Fruit fly (Drosophila melanogaster) whole organism, adult: ENCODE data around the gene Vps33B.

Source experiments
- CG11617 ChIP-seq: fragments of 200-800 bp; sonication (Bioruptor generic); optimal IDR thresholded peaks from 2 replicates; lab custom pipeline; 2017; ENCODE audit warnings: mild to moderate bottlenecking, missing biosample characterization, missing genetic modification reagents, missing genetic modification characterization
- CG14711 ChIP-seq: fragments of 200-800 bp; sonication (Bioruptor generic); optimal IDR thresholded peaks from 2 replicates; lab custom pipeline; 2018; ENCODE audit warnings: missing biosample characterization, mild to moderate bottlenecking, missing genetic modification characterization, moderate library complexity
- CG1620 ChIP-seq: fragments of 200-800 bp; sonication (Bioruptor generic); optimal IDR thresholded peaks from 2 replicates; lab custom pipeline; 2016; ENCODE audit warnings: missing biosample characterization, missing genetic modification characterization
- CG33017 ChIP-seq: fragments of 200-800 bp; sonication (Bioruptor generic); optimal IDR thresholded peaks from 2 replicates; lab custom pipeline; 2018; ENCODE audit warnings: missing biosample characterization, mild to moderate bottlenecking, missing genetic modification characterization, moderate library complexity
- Clk ChIP-seq: fragments of 200-800 bp; sonication (Bioruptor generic); optimal IDR thresholded peaks from 2 replicates; lab custom pipeline; 2017; ENCODE audit warnings: missing biosample characterization, missing genetic modification characterization
- Crg-1 ChIP-seq: fragments of 200-800 bp; sonication (Bioruptor generic); optimal IDR thresholded peaks from 2 replicates; lab custom pipeline; 2016; ENCODE audit warnings: missing biosample characterization, missing genetic modification characterization
- Hr96 ChIP-seq: fragments of 200-800 bp; sonication (Bioruptor generic); optimal IDR thresholded peaks from 2 replicates; lab custom pipeline; 2016; ENCODE audit warnings: missing biosample characterization, missing genetic modification characterization
- Mnt ChIP-seq: fragments of 200-800 bp; sonication (Bioruptor generic); optimal IDR thresholded peaks from 2 replicates; lab custom pipeline; 2016; ENCODE audit warnings: missing biosample characterization, mild to moderate bottlenecking, missing genetic modification characterization
- bab1 ChIP-seq: fragments of 200-800 bp; sonication (Bioruptor generic); optimal IDR thresholded peaks from 3 replicates; lab custom pipeline; 2019; ENCODE audit warnings: missing biosample characterization, mild to moderate bottlenecking, missing genetic modification characterization, moderate library complexity
- cnc ChIP-seq, 2 experiments: fragments of >200 bp; optimal IDR thresholded peaks; 2 replicates each; lab custom pipeline; 2017
- kay ChIP-seq: fragments of 200-800 bp; sonication (Bioruptor generic); peaks from one replicate; lab custom pipeline; 2016; ENCODE audit warnings: missing biosample characterization, missing genetic modification characterization, borderline replicate concordance
- pad ChIP-seq: fragments of 200-800 bp; sonication (Bioruptor generic); optimal IDR thresholded peaks from 3 replicates; lab custom pipeline; 2017; ENCODE audit warnings: missing biosample characterization, missing genetic modification characterization, mild to moderate bottlenecking, moderate library complexity, missing genetic modification reagents

DNA sequence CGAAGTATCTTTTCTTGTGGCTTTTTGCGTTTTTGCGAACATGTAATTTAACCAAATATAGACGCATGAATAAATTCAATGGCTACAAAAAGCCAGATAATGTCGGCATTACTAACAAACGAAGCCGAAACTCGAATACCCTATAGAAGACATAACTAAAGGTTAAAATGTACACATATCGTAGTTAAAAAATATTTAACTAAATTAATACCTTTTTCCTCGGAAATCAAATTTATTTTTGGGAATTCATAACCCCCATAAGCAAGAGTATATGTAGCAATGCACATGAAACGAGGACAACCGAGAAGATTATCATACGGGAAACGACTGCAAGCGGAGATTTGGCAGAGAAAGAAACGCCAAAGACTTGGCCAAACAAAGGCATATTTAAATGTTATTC is 11.6 kb upstream of the Vps33B start:
- TF ChIP-seq CG33017 (tag; lab: Kevin White, UChicago), result no peak
- no peak for TF ChIP-seq pad (GFP tag; lab: Kevin White, UChicago)
- no peak for TF ChIP-seq CG1620 (GFP tag; lab: Kevin White, UChicago)
- TF ChIP-seq CG11617 (GFP tag; lab: Kevin White, UChicago), result no peak
- no peak for TF ChIP-seq Clk
- no peak for TF ChIP-seq Mnt (GFP tag; lab: Kevin White, UChicago)
- TF ChIP-seq kay (GFP tag; lab: Kevin White, UChicago), result no peak
- TF ChIP-seq Crg-1, result no peak
- TF ChIP-seq CG14711 (tag; lab: Kevin White, UChicago), result no peak
- TF ChIP-seq cnc (optimal IDR thresholded peaks at IDR 0.05; lab: Kevin White, UChicago), result no peak
- no peak for TF ChIP-seq Hr96 (GFP tag; lab: Kevin White, UChicago)
- TF ChIP-seq bab1 (GFP tag; lab: Kevin White, UChicago), result no peak
